Worm (Caenorhabditis elegans) whole organism, midembryonic: Measurements from ENCODE around the gene gcy-23.

ENCODE experiments used
- T22C8.4 ChIP-seq: fragments of 200-800 bp; sonication (Bioruptor generic); IDR thresholded peaks from 2 replicates; pipeline ENCODE4 v1.3.6; 2022; ENCODE audit warnings: missing genetic modification characterization, missing compliant biosample characterization
- cog-1 ChIP-seq: sonication (generic microtip); optimal IDR thresholded peaks from 2 replicates; lab custom pipeline; 2016; ENCODE audit warnings: missing genetic modification characterization, missing compliant biosample characterization
- flt-1 ChIP-seq: fragments of 200-800 bp; sonication (Bioruptor generic); IDR thresholded peaks from 2 replicates; pipeline ENCODE4 v1.3.6; 2022; ENCODE audit warnings: missing genetic modification characterization, missing compliant biosample characterization
- klf-2 ChIP-seq: fragments of 200-800 bp; sonication (Bioruptor generic); conservative IDR thresholded peaks from 2 replicates; pipeline ENCODE4 v1.3.6; 2022; ENCODE audit warnings: missing genetic modification reagents, missing genetic modification characterization, missing compliant biosample characterization
- ref-1 ChIP-seq: fragments of 200-800 bp; sonication (Bioruptor generic); conservative IDR thresholded peaks from 2 replicates; pipeline ENCODE4 v1.3.6; 2022; ENCODE audit warnings: missing genetic modification reagents, missing genetic modification characterization, missing compliant biosample characterization
- ztf-23 ChIP-seq: fragments of 200-800 bp; sonication (Bioruptor generic); IDR thresholded peaks from 2 replicates; pipeline ENCODE4 v1.3.6; 2022; ENCODE audit warnings: missing genetic modification reagents, missing genetic modification characterization, missing compliant biosample characterization
- ztf-29 ChIP-seq: fragments of 200-800 bp; sonication (Bioruptor generic); IDR thresholded peaks from 2 replicates; pipeline ENCODE4 v1.3.6; 2022; ENCODE audit warnings: missing genetic modification reagents, missing genetic modification characterization, missing compliant biosample characterization

DNA sequence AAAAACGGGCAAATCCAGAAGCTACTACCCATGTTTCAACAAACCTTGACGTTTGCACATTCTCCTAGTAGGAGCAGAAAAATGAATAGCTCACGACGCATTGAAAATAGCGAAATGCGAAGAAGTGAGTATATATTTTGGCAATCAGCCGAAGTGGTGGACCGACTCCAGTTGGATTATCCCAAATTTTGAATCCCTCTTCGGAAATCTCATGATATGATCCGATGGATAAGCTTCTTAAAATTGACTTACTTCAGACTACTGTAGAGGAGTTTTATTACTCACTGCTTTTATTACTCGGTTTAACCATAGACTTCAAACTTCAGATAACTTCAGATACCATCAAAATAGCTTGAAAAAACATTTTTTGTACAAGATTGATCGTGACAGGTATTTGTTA, at the start of gene gcy-23:
- no peak for TF ChIP-seq cog-1
- no peak for TF ChIP-seq klf-2 (GFP tag; lab: Robert Waterston, UW)
- TF ChIP-seq ztf-23 (GFP tag; lab: Robert Waterston, UW), result no peak
- no peak for TF ChIP-seq T22C8.4 (GFP tag; lab: Robert Waterston, UW)
- TF ChIP-seq ztf-29 (GFP tag; lab: Robert Waterston, UW), result no peak
- TF ChIP-seq flt-1, result no peak
- no peak for TF ChIP-seq ref-1 (GFP tag; lab: Robert Waterston, UW)
